Fruit fly (Drosophila melanogaster) S2 (cell line): Measurements from ENCODE around the gene yellow-c.

Experiments
- CG8478 ChIP-seq: fragments of >200 bp; optimal IDR thresholded peaks from 2 replicates; lab custom pipeline; 2018
- CTCF ChIP-seq, 2 experiments: fragments of >200 bp; optimal IDR thresholded peaks; 2 replicates each; lab custom pipeline; 2018

yellow-c gene

dm6 chr2L:15031650-15032049 is 3.5 kb upstream of the yellow-c start, which contains the start of gene CG31832:
TSS of gene CG31832 (minus strand) at chr2L:15031750.
- TF ChIP-seq CG8478, result no peak
- TF ChIP-seq CTCF (optimal IDR thresholded peaks at IDR 0.05; lab: Kevin White, UChicago), result no peak

DNA sequence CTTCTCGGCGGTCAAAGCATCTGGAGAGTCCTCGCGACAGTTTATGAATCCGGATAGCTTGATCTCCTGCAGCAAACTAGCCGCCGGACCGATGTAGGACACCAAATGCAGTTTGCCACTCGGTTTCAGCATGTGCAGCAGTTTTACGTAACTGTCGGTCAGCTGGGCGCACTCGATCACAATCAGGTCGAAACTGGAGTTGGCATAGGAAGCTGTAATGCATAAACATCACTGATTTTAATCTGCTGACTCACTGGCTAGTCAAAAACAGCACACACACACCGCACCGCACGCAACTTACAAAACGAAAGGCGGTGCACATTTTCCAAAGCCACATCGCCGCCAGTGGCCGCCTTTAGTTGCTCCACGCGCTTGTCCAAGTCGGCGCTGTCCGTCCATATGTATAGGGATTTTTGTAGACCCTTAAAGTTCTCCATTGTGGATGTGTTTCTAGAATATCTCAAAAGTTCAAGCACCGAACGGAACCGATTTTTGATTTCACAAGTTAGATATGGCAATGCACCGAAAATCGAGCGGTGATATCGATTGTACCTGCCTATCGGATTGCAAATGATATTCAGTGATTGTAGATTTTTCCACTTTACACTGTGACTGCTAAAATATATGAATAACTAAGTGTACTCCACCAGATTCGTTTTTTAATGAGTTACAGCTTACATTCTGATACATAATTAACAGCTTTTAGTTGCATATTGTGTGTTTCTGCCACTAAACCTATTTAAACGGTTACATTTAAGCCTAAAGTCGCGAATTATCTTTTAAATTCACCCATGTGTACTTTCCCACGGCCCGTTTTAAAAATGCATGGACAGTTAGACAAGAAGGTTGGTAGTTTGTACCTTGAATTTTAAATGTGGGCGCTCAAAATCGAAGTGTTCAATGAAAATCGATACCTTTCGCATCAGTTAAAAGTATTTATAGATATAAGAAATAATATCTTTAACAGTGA is 3.4 kb downstream of the yellow-c start, which contains the start of gene CIAPIN1:
Gene CIAPIN1 (minus strand): TSS at position 523 of the 970 bp plus-strand sequence.
- TF ChIP-seq CG8478 (no peak), CTCF (optimal IDR thresholded peaks at IDR 0.05; lab: Kevin White, UChicago) (no peak)

DNA sequence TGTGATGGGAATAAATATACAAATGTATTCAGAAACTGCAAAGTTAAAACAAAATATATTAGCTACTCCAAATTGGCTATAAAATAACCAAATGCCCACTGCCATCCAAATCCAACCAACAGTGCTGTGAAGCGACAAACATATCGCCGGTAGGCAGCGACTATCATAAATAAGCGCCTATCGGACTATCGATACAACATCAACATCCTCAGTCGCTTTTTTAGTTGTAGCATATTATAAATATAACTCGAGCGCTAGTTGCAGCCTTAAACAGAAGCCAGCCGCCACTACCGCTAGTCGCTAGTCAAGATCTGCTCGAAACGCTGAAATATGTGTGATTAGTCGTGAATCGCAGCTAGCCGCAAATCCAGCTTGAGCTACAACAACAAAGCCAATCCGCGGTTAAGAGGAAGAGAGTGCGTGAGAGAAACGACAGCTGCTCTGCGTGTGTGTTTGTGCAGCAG is 4.1 kb downstream of the yellow-c start:
- TF ChIP-seq CTCF (optimal IDR thresholded peaks at IDR 0.05; lab: Kevin White, UChicago), result peak in 1 of 2 experiments; percentile 18
- no peak for TF ChIP-seq CG8478

DNA sequence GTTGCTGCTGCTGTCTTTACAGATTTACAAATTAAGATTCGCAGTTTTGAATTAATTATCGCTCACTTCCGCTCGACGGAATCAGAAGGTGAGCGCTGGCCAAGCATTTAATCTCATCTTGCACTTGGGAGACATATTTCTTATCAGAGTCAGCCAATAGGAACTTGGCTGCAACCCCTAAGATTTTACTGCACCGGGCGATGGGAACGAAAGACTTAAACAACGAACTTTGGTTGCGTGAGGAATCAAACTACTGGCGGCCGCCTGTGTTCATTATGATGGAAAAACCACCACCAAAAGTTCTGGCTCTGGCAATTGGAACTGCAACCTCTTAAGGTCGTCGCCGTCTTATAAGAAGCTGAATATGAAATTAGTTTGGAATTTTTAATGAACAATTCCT is 8.5 kb downstream of the yellow-c start:
- TF ChIP-seq CG8478 (no peak), CTCF (optimal IDR thresholded peaks at IDR 0.05; lab: Kevin White, UChicago) (no peak)

- TF ChIP-seq CTCF (optimal IDR thresholded peaks at IDR 0.05; lab: Kevin White, UChicago) (no peak), CG8478 (no peak)
Observed at dm6 chr2L:15052805-15053388, 17.7 kb downstream of the yellow-c start.

dm6 chr2L:15055105-15055504 is 19.9 kb downstream of the yellow-c start:
- TF ChIP-seq CTCF (optimal IDR thresholded peaks at IDR 0.05; lab: Kevin White, UChicago), result no peak
- TF ChIP-seq CG8478, result no peak

dm6 chr2L:15056359-15057220 is 21.4 kb downstream of the yellow-c start:
- TF ChIP-seq CG8478 (no peak), CTCF (optimal IDR thresholded peaks at IDR 0.05; lab: Kevin White, UChicago) (no peak)

DNA sequence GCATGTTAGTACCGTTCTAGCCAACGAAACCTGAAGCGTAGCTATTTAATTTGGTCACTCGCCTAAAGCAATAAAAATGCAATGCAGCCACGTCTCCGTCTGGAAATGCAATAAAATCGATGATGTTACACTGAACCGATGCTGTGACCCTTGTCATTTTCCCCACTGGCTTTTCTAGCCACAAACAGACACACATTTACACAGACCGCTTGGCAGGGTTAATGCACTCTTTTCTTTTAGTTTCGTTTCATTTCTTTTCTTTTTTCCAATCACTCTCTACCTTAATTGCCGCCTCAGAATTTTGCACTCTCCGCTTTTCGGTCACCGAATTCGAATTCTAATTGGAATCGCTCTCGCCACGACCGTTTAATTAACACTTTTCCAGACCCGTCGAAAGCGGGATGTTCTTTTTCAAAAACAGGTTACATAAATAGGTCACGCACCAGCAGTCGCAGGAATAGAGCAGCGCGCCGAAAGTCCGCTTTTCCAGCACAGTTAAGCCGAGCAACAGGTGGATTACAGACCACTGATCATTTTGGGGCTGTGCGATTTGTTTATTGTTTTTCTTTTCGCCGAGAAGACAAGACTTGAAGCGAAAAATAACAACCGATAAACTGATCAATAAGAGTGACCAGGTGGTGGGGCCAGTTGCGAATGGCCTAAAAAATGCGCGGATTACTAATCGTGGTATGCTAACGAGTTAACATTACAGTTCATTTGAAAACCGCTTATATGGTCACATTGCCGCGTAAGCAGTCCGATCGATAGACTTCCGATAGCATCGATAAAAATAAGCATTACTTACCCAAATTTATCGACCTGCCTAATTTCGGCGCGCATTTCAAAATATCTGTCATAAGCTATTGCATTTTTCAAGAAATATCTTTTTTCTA is 22.3 kb downstream of the yellow-c start, which contains the start of gene ck:
Gene ck (minus strand): TSS at position 638 of the 893 bp plus-strand sequence.
- no peak for TF ChIP-seq CG8478
- peak; percentile 14 to 24 for TF ChIP-seq CTCF (optimal IDR thresholded peaks at IDR 0.05; lab: Kevin White, UChicago)

DNA sequence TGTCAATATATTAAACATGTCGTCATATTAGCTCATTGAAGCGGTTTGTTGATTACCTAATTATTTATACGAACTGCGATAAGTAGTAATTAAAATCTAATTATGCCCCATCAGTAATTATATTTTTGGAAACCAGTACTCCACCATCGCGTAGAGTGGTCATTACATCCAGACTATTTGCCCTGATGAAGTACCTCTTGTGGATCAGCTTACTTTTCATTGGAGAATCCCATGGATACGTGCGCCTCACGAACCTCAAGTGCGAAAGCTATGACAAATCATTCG is 22.9 kb downstream of the yellow-c start, which contains the start of gene CG33679:
Gene CG33679 (plus strand): TSS at position 186 of the 285 bp plus-strand sequence.
- TF ChIP-seq CG8478, result no peak
- no peak for TF ChIP-seq CTCF (optimal IDR thresholded peaks at IDR 0.05; lab: Kevin White, UChicago)

dm6 chr2L:15059000-15059399 is 23.8 kb downstream of the yellow-c start:
- TF ChIP-seq CTCF (optimal IDR thresholded peaks at IDR 0.05; lab: Kevin White, UChicago), result no peak
- TF ChIP-seq CG8478, result no peak

DNA sequence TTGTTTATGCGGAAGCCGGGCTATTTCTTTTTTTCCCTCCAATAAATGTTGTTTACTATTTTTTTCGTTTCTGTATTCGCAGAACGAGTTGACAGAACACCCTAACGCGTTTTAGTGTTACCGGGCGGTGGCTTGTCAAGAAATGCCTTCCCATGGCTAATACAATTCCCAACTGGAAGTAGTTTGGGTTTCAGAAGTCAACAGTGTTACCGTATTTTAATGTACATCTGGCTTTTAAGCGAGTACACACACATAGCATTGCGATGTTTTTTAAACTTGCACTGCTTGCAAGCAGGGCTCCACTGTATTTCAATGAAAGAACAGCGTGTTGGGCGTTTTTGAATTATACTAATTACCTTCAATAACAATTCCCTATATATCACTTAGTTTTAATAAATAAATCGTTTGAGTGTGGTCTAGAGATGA is 25.4 kb downstream of the yellow-c start, which contains the start of gene TfIIS:
Gene TfIIS (minus strand): TSS at position 178 of the 426 bp plus-strand sequence.
- TF ChIP-seq CG8478, result no peak
- TF ChIP-seq CTCF (optimal IDR thresholded peaks at IDR 0.05; lab: Kevin White, UChicago), result peak; percentile 83 to 84

dm6 chr2L:15061368-15061767 is 26.2 kb downstream of the yellow-c start, which contains the start of the genes solo and vas:
TSS of gene solo (plus strand) at chr2L:15061656.
TSS of gene vas (plus strand) at chr2L:15061656.
- TF ChIP-seq CTCF (optimal IDR thresholded peaks at IDR 0.05; lab: Kevin White, UChicago), result no peak
- TF ChIP-seq CG8478, result no peak

- TF ChIP-seq CTCF (optimal IDR thresholded peaks at IDR 0.05; lab: Kevin White, UChicago), result no peak
Observed at dm6 chr2L:15062095-15062494, 26.9 kb downstream of the yellow-c start.

- no peak for TF ChIP-seq CG8478
- no peak for TF ChIP-seq CTCF (optimal IDR thresholded peaks at IDR 0.05; lab: Kevin White, UChicago)
Observed at dm6 chr2L:15065663-15066062, 30.5 kb downstream of the yellow-c start.
